Worm (Caenorhabditis elegans) whole organism, L4 larva: Measurements from ENCODE around the gene htas-1.

Experiments
- D1046.2 ChIP-seq: fragments of 200-800 bp; sonication (Bioruptor generic); IDR thresholded peaks from 2 replicates; pipeline ENCODE4 v1.3.6; 2022; ENCODE audit warnings: missing genetic modification characterization, missing compliant biosample characterization
- F49E8.2 ChIP-seq: sonication (generic microtip); optimal IDR thresholded peaks from 2 replicates; lab custom pipeline; 2016; ENCODE audit warnings: missing compliant biosample characterization, mild to moderate bottlenecking, missing genetic modification characterization, borderline replicate concordance
- T20F7.1 ChIP-seq: fragments of 200-800 bp; sonication (Bioruptor generic); optimal IDR thresholded peaks from 2 replicates; lab custom pipeline; 2018; ENCODE audit warnings: mild to moderate bottlenecking, missing genetic modification characterization, missing compliant biosample characterization
- Y105C5A.15 ChIP-seq: fragments of 200-800 bp; sonication (Bioruptor generic); IDR thresholded peaks from 2 replicates; pipeline ENCODE4 v1.3.6; 2022; ENCODE audit warnings: missing genetic modification characterization, missing compliant biosample characterization
- Y48G9A.11 ChIP-seq: fragments of 200-800 bp; sonication (Bioruptor generic); IDR thresholded peaks from 2 replicates; pipeline ENCODE4 v1.3.6; 2022; ENCODE audit warnings: missing genetic modification reagents, missing genetic modification characterization, missing compliant biosample characterization
- aha-1 ChIP-seq: fragments of 150-350 bp; peaks from one replicate; lab custom pipeline; 2014; ENCODE audit warnings: missing biosample characterization, missing genetic modification characterization
- ceh-20 ChIP-seq: fragments of 200-800 bp; sonication (Bioruptor generic); IDR thresholded peaks from 2 replicates; pipeline ENCODE4 v1.3.6; 2022; ENCODE audit warnings: missing genetic modification reagents, missing genetic modification characterization, missing compliant biosample characterization
- ceh-44 ChIP-seq: fragments of 200-800 bp; sonication (Bioruptor generic); IDR thresholded peaks from 2 replicates; pipeline ENCODE4 v1.3.6; 2022; ENCODE audit warnings: missing genetic modification reagents, missing genetic modification characterization, missing compliant biosample characterization
- ceh-82 ChIP-seq: sonication (generic microtip); optimal IDR thresholded peaks from 2 replicates; lab custom pipeline; 2017; ENCODE audit warnings: missing biosample characterization, missing genetic modification characterization
- ces-1 ChIP-seq: fragments of 150-350 bp; sonication (generic microtip); optimal IDR thresholded peaks from 4 replicates; lab custom pipeline; 2014; ENCODE audit warnings: missing biosample characterization, missing genetic modification reagents, missing genetic modification characterization
- ctbp-1 ChIP-seq: fragments of 200-800 bp; sonication (Bioruptor generic); IDR thresholded peaks from 2 replicates; pipeline ENCODE4 v1.3.6; 2022; ENCODE audit warnings: missing genetic modification reagents, missing genetic modification characterization, missing compliant biosample characterization
- daf-12 ChIP-seq: fragments of 150-350 bp; optimal IDR thresholded peaks from 2 replicates; lab custom pipeline; 2014; ENCODE audit warnings: missing biosample characterization, missing genetic modification reagents, missing genetic modification characterization
- daf-16 ChIP-seq, 3 experiments: sonication (generic microtip); optimal IDR thresholded peaks; 2 replicates each; lab custom pipeline; 2016 to 2017; ENCODE audit warnings: missing genetic modification characterization in 3 of 3, missing genetic modification reagents in 3 of 3, mild to moderate bottlenecking in 2 of 3, missing compliant biosample characterization in 2 of 3, missing biosample characterization in 1 of 3, moderate library complexity in 1 of 3
- daf-19 ChIP-seq: fragments of 200-800 bp; sonication (Bioruptor generic); conservative IDR thresholded peaks from 2 replicates; pipeline ENCODE4 v1.3.6; 2022; ENCODE audit warnings: missing genetic modification characterization, missing compliant biosample characterization
- dmd-6 ChIP-seq: fragments of 200-800 bp; sonication (Bioruptor generic); IDR thresholded peaks from 2 replicates; pipeline ENCODE4 v1.3.6; 2022; ENCODE audit warnings: missing genetic modification reagents, missing genetic modification characterization, missing compliant biosample characterization
- dmd-8 ChIP-seq: fragments of 200-800 bp; sonication (Bioruptor generic); IDR thresholded peaks from 2 replicates; pipeline ENCODE4 v1.3.6; 2022; ENCODE audit warnings: missing genetic modification characterization, missing compliant biosample characterization
- dpl-1 ChIP-seq: fragments of 150-350 bp; optimal IDR thresholded peaks from 2 replicates; lab custom pipeline; 2014; ENCODE audit warnings: missing biosample characterization, missing genetic modification reagents, missing genetic modification characterization
- duxl-1 ChIP-seq: sonication (generic microtip); optimal IDR thresholded peaks from 2 replicates; lab custom pipeline; 2016; ENCODE audit warnings: mild to moderate bottlenecking, missing genetic modification characterization, moderate library complexity, missing compliant biosample characterization; ENCODE audit not compliant: poor library complexity
- fkh-10 ChIP-seq: fragments of 150-350 bp; optimal IDR thresholded peaks from 2 replicates; lab custom pipeline; 2014; ENCODE audit warnings: missing biosample characterization, missing genetic modification reagents, missing genetic modification characterization
- hlh-11 ChIP-seq: fragments of 200-800 bp; sonication (Bioruptor generic); optimal IDR thresholded peaks from 2 replicates; lab custom pipeline; 2018; ENCODE audit warnings: mild to moderate bottlenecking, missing genetic modification characterization, missing compliant biosample characterization
- hmg-1.1 ChIP-seq: fragments of 200-800 bp; sonication (Bioruptor generic); IDR thresholded peaks from 2 replicates; pipeline ENCODE4 v1.3.6; 2022; ENCODE audit warnings: missing genetic modification reagents, missing genetic modification characterization, missing compliant biosample characterization
- lin-1 ChIP-seq: fragments of 200-800 bp; sonication (Bioruptor generic); IDR thresholded peaks from 2 replicates; pipeline ENCODE4 v1.3.6; 2022; ENCODE audit warnings: missing genetic modification reagents, missing genetic modification characterization, missing compliant biosample characterization
- lin-13 ChIP-seq: fragments of 150-350 bp; optimal IDR thresholded peaks from 2 replicates; lab custom pipeline; 2014; ENCODE audit warnings: missing biosample characterization, missing genetic modification reagents, missing genetic modification characterization
- lin-15B ChIP-seq: fragments of 150-350 bp; sonication (generic microtip); optimal IDR thresholded peaks from 3 replicates; lab custom pipeline; 2014; ENCODE audit warnings: missing biosample characterization, missing genetic modification characterization
- lin-29 ChIP-seq: fragments of 200-800 bp; sonication (Bioruptor generic); IDR thresholded peaks from 2 replicates; pipeline ENCODE4 v1.3.6; 2022; ENCODE audit warnings: missing genetic modification reagents, missing genetic modification characterization, missing compliant biosample characterization
- lin-38 ChIP-seq: fragments of 200-800 bp; sonication (Bioruptor generic); IDR thresholded peaks from 2 replicates; pipeline ENCODE4 v1.3.6; 2022; ENCODE audit warnings: missing genetic modification reagents, missing genetic modification characterization, missing compliant biosample characterization
- lin-39 ChIP-seq: fragments of 150-350 bp; optimal IDR thresholded peaks from 2 replicates; lab custom pipeline; 2014; ENCODE audit warnings: missing biosample characterization, missing genetic modification reagents, missing genetic modification characterization
- mdl-1 ChIP-seq, 2 experiments: fragments of 150-350 bp in 1 of 2; sonication (generic microtip) in 1 of 2; optimal IDR thresholded peaks; 2 replicates each; lab custom pipeline; 2014 to 2017; ENCODE audit warnings: missing biosample characterization in 2 of 2, missing genetic modification characterization in 2 of 2
- mep-1 ChIP-seq: fragments of 150-350 bp; sonication (generic microtip); optimal IDR thresholded peaks from 3 replicates; lab custom pipeline; 2014; ENCODE audit warnings: missing biosample characterization, missing genetic modification characterization
- mxl-2 ChIP-seq: fragments of 200-800 bp; sonication (Bioruptor generic); conservative IDR thresholded peaks from 2 replicates; pipeline ENCODE4 v1.3.6; 2022; ENCODE audit warnings: missing genetic modification reagents, missing genetic modification characterization, missing compliant biosample characterization
- nhr-10 ChIP-seq: fragments of 150-350 bp; optimal IDR thresholded peaks from 2 replicates; lab custom pipeline; 2014; ENCODE audit warnings: missing biosample characterization, missing genetic modification characterization
- nhr-11 ChIP-seq: fragments of 150-350 bp; optimal IDR thresholded peaks from 2 replicates; lab custom pipeline; 2014; ENCODE audit warnings: missing biosample characterization, missing genetic modification characterization
- nhr-111 ChIP-seq: fragments of 200-800 bp; sonication (Bioruptor generic); optimal IDR thresholded peaks from 2 replicates; lab custom pipeline; 2018; ENCODE audit warnings: mild to moderate bottlenecking, missing genetic modification characterization, missing compliant biosample characterization
- nhr-25 ChIP-seq: sonication (generic microtip); optimal IDR thresholded peaks from 2 replicates; lab custom pipeline; 2017; ENCODE audit warnings: missing genetic modification characterization, mild to moderate bottlenecking, missing compliant biosample characterization, antibody characterized with exemption, moderate library complexity, borderline replicate concordance; ENCODE audit not compliant: insufficient read depth
- nhr-77 ChIP-seq: fragments of 150-350 bp; optimal IDR thresholded peaks from 2 replicates; lab custom pipeline; 2014; ENCODE audit warnings: missing biosample characterization, missing genetic modification characterization
- pha-4 ChIP-seq, 2 experiments: fragments of 150-350 bp in 1 of 2; fragments of 200-800 bp in 1 of 2; sonication (Bioruptor generic) in 1 of 2; IDR thresholded peaks in 1 of 2; optimal IDR thresholded peaks in 1 of 2; 2 replicates each; pipeline versions ENCODE4 v1.3.6 to Lab custom; 2014 to 2022; ENCODE audit warnings: missing genetic modification characterization in 2 of 2, missing genetic modification reagents in 2 of 2, missing biosample characterization in 1 of 2, missing compliant biosample characterization in 1 of 2
- php-3 ChIP-seq: fragments of 200-800 bp; sonication (Bioruptor generic); IDR thresholded peaks from 2 replicates; pipeline ENCODE4 v1.3.6; 2022; ENCODE audit warnings: missing genetic modification reagents, missing genetic modification characterization, missing compliant biosample characterization
- pqm-1 ChIP-seq: sonication (generic microtip); optimal IDR thresholded peaks from 2 replicates; lab custom pipeline; 2017; ENCODE audit warnings: missing biosample characterization, missing genetic modification characterization
- rbr-2 ChIP-seq: sonication (generic microtip); optimal IDR thresholded peaks from 2 replicates; lab custom pipeline; 2016; ENCODE audit warnings: missing genotype, missing genetic modification characterization, missing compliant biosample characterization
- tra-1 ChIP-seq: fragments of 200-800 bp; sonication (Bioruptor generic); IDR thresholded peaks from 2 replicates; pipeline ENCODE4 v1.3.6; 2022; ENCODE audit warnings: missing genetic modification reagents, missing genetic modification characterization, missing compliant biosample characterization
- unc-62 ChIP-seq, 3 experiments: fragments of 150-350 bp in 1 of 3; sonication (generic microtip); optimal IDR thresholded peaks in 2 of 3; peaks in 1 of 3; 1 replicate in 1 of 3; 2 replicates in 2 of 3; lab custom pipeline; 2014 to 2017; ENCODE audit warnings: missing biosample characterization in 3 of 3, missing genetic modification characterization in 3 of 3, missing genetic modification reagents in 3 of 3, missing genotype in 1 of 3
- zag-1 ChIP-seq: fragments of 150-350 bp; optimal IDR thresholded peaks from 2 replicates; lab custom pipeline; 2014; ENCODE audit warnings: missing biosample characterization, missing genetic modification characterization
- zip-11 ChIP-seq: fragments of 200-800 bp; sonication (Bioruptor generic); IDR thresholded peaks from 2 replicates; pipeline ENCODE4 v1.3.6; 2022; ENCODE audit warnings: missing genetic modification characterization, missing compliant biosample characterization

htas-1 gene

DNA sequence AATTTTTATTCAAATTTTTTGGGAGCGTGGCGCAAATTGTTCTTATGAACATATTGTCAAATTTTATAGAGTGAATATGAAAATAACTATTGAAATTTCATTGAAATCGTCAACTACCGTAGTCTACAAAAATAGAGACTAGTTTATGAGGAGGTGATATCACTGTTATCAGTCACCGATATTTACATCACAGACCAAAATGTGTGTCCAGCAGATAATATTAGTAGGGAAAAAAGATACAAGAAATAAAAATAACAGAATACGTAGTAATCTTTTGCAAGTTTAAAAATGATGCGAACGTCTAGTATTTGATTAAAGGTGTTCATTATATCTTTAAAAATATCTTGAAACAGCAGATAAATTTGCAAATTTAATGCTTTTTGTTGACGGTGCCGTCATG is 4.0 kb downstream of the htas-1 start:
- TF ChIP-seq F49E8.2 (tag; lab: Kevin White, UChicago) (no peak), nhr-11 (tag; lab: Kevin White, UChicago) (no peak), dmd-8 (GFP tag; lab: Robert Waterston, UW) (no peak), daf-16 (GFP tag; optimal IDR thresholded peaks at IDR 0.05; lab: Kevin White, UChicago) (no peak), daf-16 (tag; optimal IDR thresholded peaks at IDR 0.05; lab: Kevin White, UChicago) (peak; percentile 67), rbr-2 (tag; lab: Kevin White, UChicago) (no peak)

ce11 chrIV:9678007-9678406 is 5.3 kb downstream of the htas-1 start:
- TF ChIP-seq dmd-6 (GFP tag; lab: Robert Waterston, UW) (no peak), aha-1 (tag; lab: Kevin White, UChicago) (peak; percentile 91)
- TF ChIP-seq, all 104 proteins: peak for 1

- no peak for TF ChIP-seq Y105C5A.15
- peak; percentile 90 for TF ChIP-seq hlh-11 (tag; lab: Kevin White, UChicago)
- TF ChIP-seq ctbp-1 (GFP tag; lab: Robert Waterston, UW), result peak; percentile 70; the same call in 1 of the 2 replicates
- TF ChIP-seq mdl-1 (tag; optimal IDR thresholded peaks at IDR 0.05; lab: Kevin White, UChicago), result peak; percentile 94 to 99
- no peak for TF ChIP-seq zip-11 (GFP tag; lab: Robert Waterston, UW)
- TF ChIP-seq tra-1, result peak; percentile 69
- no peak for TF ChIP-seq ceh-44 (GFP tag; lab: Robert Waterston, UW)
- TF ChIP-seq pqm-1 (tag; lab: Kevin White, UChicago), result peak; percentile 53
- TF ChIP-seq nhr-25 (tag; lab: Kevin White, UChicago), result peak; percentile 21
- peak; percentile 39 for TF ChIP-seq lin-1 (GFP tag; lab: Robert Waterston, UW)
- TF ChIP-seq duxl-1, result no peak
- TF ChIP-seq pha-4 (GFP tag; IDR thresholded peaks at IDR 0.05; lab: Robert Waterston, UW), result no peak
- TF ChIP-seq pha-4 (tag; optimal IDR thresholded peaks at IDR 0.05; lab: Kevin White, UChicago), result peak; percentile 26
- TF ChIP-seq dpl-1 (GFP tag; lab: Kevin White, UChicago), result peak; percentile 31
- no peak for TF ChIP-seq nhr-10 (tag; lab: Kevin White, UChicago)
- no peak for TF ChIP-seq Y48G9A.11
- no peak for TF ChIP-seq nhr-111
- no peak for TF ChIP-seq lin-39 (tag; lab: Kevin White, UChicago)
- TF ChIP-seq unc-62 (GFP tag; optimal IDR thresholded peaks at IDR 0.05 in 1 of 2; lab: Kevin White, UChicago), result no peak
- no peak for TF ChIP-seq unc-62 (tag; optimal IDR thresholded peaks at IDR 0.05; lab: Kevin White, UChicago)
- TF ChIP-seq mep-1 (tag; lab: Kevin White, UChicago), result peak; percentile 73
- no peak for TF ChIP-seq daf-19 (GFP tag; lab: Robert Waterston, UW)
- no peak for TF ChIP-seq lin-15B (tag; lab: Kevin White, UChicago)
- TF ChIP-seq F49E8.2 (tag; lab: Kevin White, UChicago), result no peak
- TF ChIP-seq dmd-8 (GFP tag; lab: Robert Waterston, UW), result no peak
- TF ChIP-seq zag-1 (tag; lab: Kevin White, UChicago), result no peak
- TF ChIP-seq ces-1 (GFP tag; lab: Kevin White, UChicago), result peak; percentile 81
- peak; percentile 78 for TF ChIP-seq nhr-77 (tag; lab: Kevin White, UChicago)
- no peak; the same call in 1 of the 2 replicates for TF ChIP-seq ceh-20 (GFP tag; lab: Robert Waterston, UW)
- TF ChIP-seq hmg-1.1, result peak; percentile 56
- TF ChIP-seq lin-38 (GFP tag; lab: Robert Waterston, UW), result no peak; the same call in 1 of the 2 replicates
- TF ChIP-seq mxl-2, result 0 out of 2 replicates have a peak, but pooled peaks have one; percentile 9
- peak; percentile 54 for TF ChIP-seq T20F7.1
- TF ChIP-seq lin-29, result peak; percentile 32; the same call in 1 of the 2 replicates
- TF ChIP-seq fkh-10, result peak; percentile 77
- no peak for TF ChIP-seq ceh-82 (tag; lab: Kevin White, UChicago)
- no peak for TF ChIP-seq D1046.2 (GFP tag; lab: Robert Waterston, UW)
- no peak for TF ChIP-seq php-3 (GFP tag; lab: Robert Waterston, UW)
- TF ChIP-seq lin-13 (GFP tag; lab: Kevin White, UChicago), result no peak
- TF ChIP-seq daf-12 (tag; lab: Kevin White, UChicago), result no peak
Observed at ce11 chrIV:9677226-9677992, 5.9 kb downstream of the htas-1 start.
